Fruit fly (Drosophila melanogaster) whole organism, embryonic: ENCODE data around the gene CG42529.

ENCODE experiments used
- Abd-B ChIP-seq: fragments of 200-800 bp; sonication (Bioruptor generic); optimal IDR thresholded peaks from 2 replicates; lab custom pipeline; 2018; ENCODE audit warnings: missing biosample characterization, mild to moderate bottlenecking, missing genetic modification characterization, moderate library complexity
- Aef1 ChIP-seq: fragments of 200-800 bp; sonication (Bioruptor generic); IDR thresholded peaks from 3 replicates; pipeline ENCODE4 v1.3.6; 2022; ENCODE audit warnings: missing biosample characterization, missing genetic modification characterization
- CG1024 ChIP-seq: fragments of 200-800 bp; sonication (Bioruptor generic); IDR thresholded peaks from 2 replicates; pipeline ENCODE4 v1.3.6; 2022; ENCODE audit warnings: missing biosample characterization, missing genetic modification characterization
- CG10366 ChIP-seq: fragments of 200-800 bp; sonication (Bioruptor generic); IDR thresholded peaks from 2 replicates; pipeline ENCODE4 v1.3.6; 2022; ENCODE audit warnings: missing biosample characterization, missing genetic modification characterization
- CG10979 ChIP-seq: fragments of 200-800 bp; sonication (Bioruptor generic); optimal IDR thresholded peaks from 2 replicates; lab custom pipeline; 2018; ENCODE audit warnings: missing biosample characterization, mild to moderate bottlenecking, missing genetic modification characterization, moderate library complexity
- CG11085 ChIP-seq: fragments of 200-800 bp; sonication (Bioruptor generic); IDR thresholded peaks from 2 replicates; pipeline ENCODE4 v1.3.6; 2022; ENCODE audit warnings: missing biosample characterization, missing genetic modification characterization
- CG12071 ChIP-seq: fragments of 200-800 bp; sonication (Bioruptor generic); optimal IDR thresholded peaks from 3 replicates; lab custom pipeline; 2018; ENCODE audit warnings: missing biosample characterization, mild to moderate bottlenecking, missing genetic modification characterization
- CG15696 ChIP-seq: fragments of 200-800 bp; sonication (Bioruptor generic); optimal IDR thresholded peaks from 2 replicates; lab custom pipeline; 2019; ENCODE audit warnings: missing biosample characterization, mild to moderate bottlenecking, missing genetic modification characterization, moderate library complexity
- CG1602 ChIP-seq: fragments of 200-800 bp; sonication (Bioruptor generic); optimal IDR thresholded peaks from 3 replicates; lab custom pipeline; 2016; ENCODE audit warnings: missing biosample characterization, missing genetic modification characterization
- CG16779 ChIP-seq: fragments of 200-800 bp; sonication (Bioruptor generic); IDR thresholded peaks from 2 replicates; pipeline ENCODE4 v1.3.6; 2022; ENCODE audit warnings: missing biosample characterization, missing genetic modification characterization
- CG17802 ChIP-seq: fragments of 200-800 bp; sonication (Bioruptor generic); optimal IDR thresholded peaks from 2 replicates; lab custom pipeline; 2018; ENCODE audit warnings: missing biosample characterization, mild to moderate bottlenecking, missing genetic modification characterization, moderate library complexity
- CG17912 ChIP-seq: fragments of 200-800 bp; sonication (Bioruptor generic); optimal IDR thresholded peaks from 2 replicates; lab custom pipeline; 2018; ENCODE audit warnings: missing biosample characterization, mild to moderate bottlenecking, missing genetic modification characterization
- CG2120 ChIP-seq: fragments of 200-800 bp; sonication (Bioruptor generic); optimal IDR thresholded peaks from 3 replicates; lab custom pipeline; 2016; ENCODE audit warnings: missing biosample characterization, missing genetic modification characterization
- CG2678 ChIP-seq: fragments of 200-800 bp; sonication (Bioruptor generic); optimal IDR thresholded peaks from 3 replicates; lab custom pipeline; 2019; ENCODE audit warnings: missing biosample characterization, mild to moderate bottlenecking, missing genetic modification characterization, moderate library complexity
- CG3065 ChIP-seq: fragments of 200-800 bp; sonication (Bioruptor generic); optimal IDR thresholded peaks from 2 replicates; lab custom pipeline; 2016; ENCODE audit warnings: missing biosample characterization, missing genetic modification characterization
- CG31224 ChIP-seq: fragments of 200-800 bp; sonication (Bioruptor generic); IDR thresholded peaks from 2 replicates; pipeline ENCODE4 v1.3.6; 2022; ENCODE audit warnings: missing biosample characterization, missing genetic modification characterization
- CG3281 ChIP-seq: fragments of 200-800 bp; sonication (Bioruptor generic); optimal IDR thresholded peaks from 3 replicates; lab custom pipeline; 2017; ENCODE audit warnings: missing biosample characterization, mild to moderate bottlenecking, missing genetic modification characterization
- CG3995 ChIP-seq: fragments of 200-800 bp; sonication (Bioruptor generic); optimal IDR thresholded peaks from 3 replicates; lab custom pipeline; 2016; ENCODE audit warnings: missing biosample characterization, missing genetic modification characterization
- CG4404 ChIP-seq: fragments of 200-800 bp; sonication (Bioruptor generic); IDR thresholded peaks from 2 replicates; pipeline ENCODE4 v1.3.6; 2022; ENCODE audit warnings: missing biosample characterization, missing genetic modification characterization
- CG5245 ChIP-seq: fragments of 200-800 bp; sonication (Bioruptor generic); optimal IDR thresholded peaks from 3 replicates; lab custom pipeline; 2016; ENCODE audit warnings: missing biosample characterization, missing genetic modification characterization
- CG6254 ChIP-seq: fragments of 200-800 bp; sonication (Bioruptor generic); optimal IDR thresholded peaks from 3 replicates; lab custom pipeline; 2017; ENCODE audit warnings: mild to moderate bottlenecking, missing biosample characterization, missing genetic modification reagents, missing genetic modification characterization
- CG7745 ChIP-seq: fragments of 200-800 bp; sonication (Bioruptor generic); optimal IDR thresholded peaks from 2 replicates; lab custom pipeline; 2018; ENCODE audit warnings: missing biosample characterization, mild to moderate bottlenecking, missing genetic modification characterization, moderate library complexity
- Chrac-16 ChIP-seq: fragments of 200-800 bp; sonication (Bioruptor generic); optimal IDR thresholded peaks from 3 replicates; lab custom pipeline; 2016; ENCODE audit warnings: missing biosample characterization, missing genetic modification characterization
- CkIIα-i1 ChIP-seq: fragments of 200-800 bp; sonication (Bioruptor generic); IDR thresholded peaks from 2 replicates; pipeline ENCODE4 v1.3.6; 2022; ENCODE audit warnings: missing biosample characterization, missing genetic modification characterization
- D ChIP-seq, 2 experiments: fragments of 200-800 bp in 1 of 2; fragments of >200 bp in 1 of 2; sonication (Bioruptor generic) in 1 of 2; optimal IDR thresholded peaks; 2 replicates in 1 of 2; 3 replicates in 1 of 2; lab custom pipeline; 2017; ENCODE audit warnings: mild to moderate bottlenecking in 1 of 2, missing biosample characterization in 1 of 2, missing genetic modification characterization in 1 of 2, missing genetic modification reagents in 1 of 2
- D19A ChIP-seq: fragments of 200-800 bp; optimal IDR thresholded peaks from 3 replicates; lab custom pipeline; 2019; ENCODE audit warnings: missing biosample characterization, mild to moderate bottlenecking, missing genetic modification characterization, moderate library complexity
- Doc2 ChIP-seq: fragments of 200-800 bp; sonication (Bioruptor generic); IDR thresholded peaks from 2 replicates; pipeline ENCODE4 v1.3.6; 2022; ENCODE audit warnings: missing biosample characterization, missing genetic modification characterization
- Jarid2 ChIP-seq: fragments of 200-800 bp; sonication (Bioruptor generic); optimal IDR thresholded peaks from 3 replicates; lab custom pipeline; 2017; ENCODE audit warnings: mild to moderate bottlenecking, missing biosample characterization, missing genetic modification reagents, missing genetic modification characterization
- Myb ChIP-seq: fragments of 200-800 bp; sonication (Bioruptor generic); optimal IDR thresholded peaks from 2 replicates; lab custom pipeline; 2016; ENCODE audit warnings: missing biosample characterization, missing genetic modification characterization
- Taf1 ChIP-seq: fragments of 200-800 bp; sonication (Bioruptor generic); IDR thresholded peaks from 2 replicates; pipeline ENCODE4 v1.3.6; 2022; ENCODE audit warnings: missing biosample characterization, missing genetic modification characterization
- Trl ChIP-seq, 3 experiments: fragments of >200 bp in 2 of 3; fragments of 200-800 bp in 1 of 3; sonication (Bioruptor generic) in 1 of 3; optimal IDR thresholded peaks; 2 replicates in 1 of 3; 3 replicates in 2 of 3; lab custom pipeline; 2016 to 2017; ENCODE audit warnings: missing biosample characterization in 1 of 3, missing genetic modification characterization in 1 of 3
- ab ChIP-seq: fragments of 200-800 bp; sonication (Bioruptor generic); optimal IDR thresholded peaks from 2 replicates; lab custom pipeline; 2016; ENCODE audit warnings: missing biosample characterization, missing genetic modification characterization
- bowl ChIP-seq: fragments of 200-800 bp; sonication (Bioruptor generic); IDR thresholded peaks from 2 replicates; pipeline ENCODE4 v1.3.6; 2022; ENCODE audit warnings: missing biosample characterization, missing genetic modification characterization
- ci ChIP-seq: fragments of 200-800 bp; sonication (Bioruptor generic); IDR thresholded peaks from 3 replicates; pipeline ENCODE4 v1.3.6; 2022; ENCODE audit warnings: missing biosample characterization, missing genetic modification characterization
- disco-r ChIP-seq: fragments of 200-800 bp; sonication (Bioruptor generic); optimal IDR thresholded peaks from 2 replicates; lab custom pipeline; 2016; ENCODE audit warnings: missing biosample characterization, missing genetic modification characterization
- gcm ChIP-seq: fragments of 200-800 bp; sonication (Bioruptor generic); optimal IDR thresholded peaks from 2 replicates; lab custom pipeline; 2019; ENCODE audit warnings: missing biosample characterization, mild to moderate bottlenecking, missing genetic modification characterization, moderate library complexity
- gem ChIP-seq: fragments of 200-800 bp; sonication (Bioruptor generic); optimal IDR thresholded peaks from 2 replicates; lab custom pipeline; 2019; ENCODE audit warnings: missing biosample characterization, mild to moderate bottlenecking, missing genetic modification characterization, moderate library complexity
- ham ChIP-seq: fragments of 200-800 bp; sonication (Bioruptor generic); IDR thresholded peaks from 2 replicates; pipeline ENCODE4 v1.3.6; 2022; ENCODE audit warnings: missing biosample characterization, missing genetic modification characterization
- hb ChIP-seq: fragments of 200-800 bp; sonication (Bioruptor generic); IDR thresholded peaks from 3 replicates; pipeline ENCODE4 v1.3.6; 2022; ENCODE audit warnings: missing biosample characterization, missing genetic modification characterization; ENCODE audit not compliant: partially characterized antibody
- hkb ChIP-seq, 2 experiments: fragments of 200-800 bp in 1 of 2; fragments of >200 bp in 1 of 2; sonication (Bioruptor generic) in 1 of 2; IDR thresholded peaks in 1 of 2; optimal IDR thresholded peaks in 1 of 2; 2 replicates each; pipeline versions ENCODE4 v1.3.6 to Lab custom; 2017 to 2022; ENCODE audit warnings: missing biosample characterization in 1 of 2, missing genetic modification characterization in 1 of 2
- hth ChIP-seq: fragments of >200 bp; optimal IDR thresholded peaks from 2 replicates; lab custom pipeline; 2017; ENCODE audit warnings: inconsistent platforms
- lab ChIP-seq: fragments of 200-800 bp; sonication (Bioruptor generic); optimal IDR thresholded peaks from 3 replicates; lab custom pipeline; 2017; ENCODE audit warnings: missing biosample characterization, missing genetic modification characterization, mild to moderate bottlenecking, moderate library complexity, missing genetic modification reagents
- lilli ChIP-seq: fragments of 200-800 bp; sonication (Bioruptor generic); optimal IDR thresholded peaks from 3 replicates; lab custom pipeline; 2016; ENCODE audit warnings: missing biosample characterization, missing genetic modification characterization
- lola ChIP-seq, 3 experiments: fragments of >200 bp in 2 of 3; fragments of 200-800 bp in 1 of 3; sonication (Bioruptor generic) in 1 of 3; optimal IDR thresholded peaks; 2 replicates each; lab custom pipeline; 2017 to 2019; ENCODE audit warnings: missing biosample characterization in 3 of 3, missing genetic modification characterization in 3 of 3, mild to moderate bottlenecking in 1 of 3, moderate library complexity in 1 of 3
- pan ChIP-seq, 4 experiments: fragments of >200 bp in 3 of 4; fragments of 200-800 bp in 1 of 4; sonication (Bioruptor generic) in 1 of 4; optimal IDR thresholded peaks in 3 of 4; IDR thresholded peaks in 1 of 4; 2 replicates each; pipeline versions ENCODE4 v1.3.6 to Lab custom; 2017 to 2022; ENCODE audit warnings: missing biosample characterization in 2 of 4, missing genetic modification characterization in 2 of 4, mixed read lengths in 1 of 4
- pb ChIP-seq: fragments of 200-800 bp; sonication (Bioruptor generic); optimal IDR thresholded peaks from 3 replicates; lab custom pipeline; 2016; ENCODE audit warnings: missing biosample characterization, missing genetic modification characterization
- sim ChIP-seq: fragments of 200-800 bp; sonication (Bioruptor generic); IDR thresholded peaks from 2 replicates; pipeline ENCODE4 v1.3.6; 2022; ENCODE audit warnings: missing biosample characterization, missing genetic modification characterization
- sug ChIP-seq: fragments of 200-800 bp; optimal IDR thresholded peaks from 2 replicates; lab custom pipeline; 2019; ENCODE audit warnings: missing biosample characterization, mild to moderate bottlenecking, missing genetic modification characterization, moderate library complexity
- toy ChIP-seq: fragments of 200-800 bp; sonication (Bioruptor generic); IDR thresholded peaks from 2 replicates; pipeline ENCODE4 v1.3.6; 2022; ENCODE audit warnings: missing biosample characterization, missing genetic modification characterization
- unc-4 ChIP-seq: fragments of 200-800 bp; sonication (Bioruptor generic); IDR thresholded peaks from 2 replicates; pipeline ENCODE4 v1.3.6; 2022; ENCODE audit warnings: missing biosample characterization, missing genetic modification characterization; ENCODE audit not compliant: partially characterized antibody

Gene CG42529

DNA sequence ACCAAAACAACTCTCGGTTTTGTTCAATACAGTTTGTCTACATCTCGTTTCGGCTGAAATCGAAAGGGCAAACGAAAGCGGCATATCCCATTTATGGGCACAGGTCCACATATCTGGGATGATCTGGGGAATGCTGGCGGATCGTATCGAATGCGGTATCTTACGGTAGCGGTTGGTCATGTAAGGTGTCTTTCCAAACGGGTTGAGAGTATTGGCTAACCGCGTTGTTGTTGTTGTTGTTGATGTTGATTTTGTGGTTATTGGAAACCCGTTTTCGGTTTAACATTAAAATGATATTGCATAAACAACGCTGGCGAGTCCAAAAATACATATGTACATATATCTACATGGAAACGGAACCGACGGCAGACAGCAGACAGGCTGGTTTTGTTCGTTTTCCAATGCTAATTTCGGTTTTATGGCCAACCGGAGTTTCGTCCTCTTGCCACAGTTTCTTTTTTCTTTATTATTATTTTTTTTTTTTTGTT lies 34.6 kb upstream of the CG42529 start (continued):
- TF ChIP-seq CG16779 (GFP tag; lab: Robert Waterston, UW) (no peak), CG2678 (tag; lab: Kevin White, UChicago) (no peak), Aef1 (GFP tag; lab: Robert Waterston, UW) (no peak), CG1602 (no peak), hb (GFP tag; lab: Robert Waterston, UW) (no peak), CG1024 (GFP tag; lab: Robert Waterston, UW) (no peak), ci (GFP tag; lab: Robert Waterston, UW) (peak; percentile 58), pb (GFP tag; lab: Kevin White, UChicago) (no peak), CG10979 (tag; lab: Kevin White, UChicago) (no peak), Abd-B (GFP tag; lab: Kevin White, UChicago) (no peak), D19A (tag; lab: Kevin White, UChicago) (peak; percentile 45), CG6254 (GFP tag; lab: Kevin White, UChicago) (peak; percentile 34), lilli (GFP tag; lab: Kevin White, UChicago) (no peak), CG5245 (GFP tag; lab: Kevin White, UChicago) (no peak), bowl (GFP tag; lab: Robert Waterston, UW) (no peak), Jarid2 (GFP tag; lab: Kevin White, UChicago) (no peak), ab (no peak), CG3065 (GFP tag; lab: Kevin White, UChicago) (no peak), Trl (optimal IDR thresholded peaks at IDR 0.05; lab: Kevin White, UChicago) (no peak), Trl (GFP tag; optimal IDR thresholded peaks at IDR 0.05; lab: Kevin White, UChicago) (no peak), lab (GFP tag; lab: Kevin White, UChicago) (no peak), CG4404 (GFP tag; lab: Robert Waterston, UW) (no peak), Taf1 (GFP tag; lab: Robert Waterston, UW) (no peak), CG2120 (GFP tag; lab: Kevin White, UChicago) (no peak), ham (no peak), Chrac-16 (GFP tag; lab: Kevin White, UChicago) (no peak), sim (GFP tag; lab: Robert Waterston, UW) (no peak), pan (optimal IDR thresholded peaks at IDR 0.05; lab: Kevin White, UChicago) (no peak), pan (GFP tag; optimal IDR thresholded peaks at IDR 0.05 in 1 of 2, IDR thresholded peaks at IDR 0.05 in 1 of 2) (no peak), lola (GFP tag; optimal IDR thresholded peaks at IDR 0.05; lab: Kevin White, UChicago) (peak in 1 of 3 experiments; percentile 16), D (optimal IDR thresholded peaks at IDR 0.05; lab: Kevin White, UChicago) (no peak), D (GFP tag; optimal IDR thresholded peaks at IDR 0.05; lab: Kevin White, UChicago) (no peak), CG17802 (no peak), gcm (GFP tag; lab: Kevin White, UChicago) (peak; percentile 53), sug (tag; lab: Kevin White, UChicago) (no peak), Myb (no peak), CG11085 (no peak), disco-r (GFP tag; lab: Kevin White, UChicago) (no peak), hkb (optimal IDR thresholded peaks at IDR 0.05; lab: Kevin White, UChicago) (no peak), hkb (GFP tag; IDR thresholded peaks at IDR 0.05; lab: Robert Waterston, UW) (no peak), CG10366 (GFP tag; lab: Robert Waterston, UW) (no peak), CG15696 (tag; lab: Kevin White, UChicago) (no peak), CkIIα-i1 (GFP tag; lab: Robert Waterston, UW) (no peak), CG31224 (GFP tag; lab: Robert Waterston, UW) (no peak), CG12071 (no peak), toy (GFP tag; lab: Robert Waterston, UW) (no peak), unc-4 (GFP tag; lab: Robert Waterston, UW) (no peak), CG3281 (GFP tag; lab: Kevin White, UChicago) (no peak), CG7745 (no peak), CG17912 (no peak), CG3995 (no peak), gem (tag; lab: Kevin White, UChicago) (no peak), Doc2 (GFP tag; lab: Robert Waterston, UW) (no peak), hth (lab: Kevin White, UChicago) (no peak)
